In the genomic region with DNA sequence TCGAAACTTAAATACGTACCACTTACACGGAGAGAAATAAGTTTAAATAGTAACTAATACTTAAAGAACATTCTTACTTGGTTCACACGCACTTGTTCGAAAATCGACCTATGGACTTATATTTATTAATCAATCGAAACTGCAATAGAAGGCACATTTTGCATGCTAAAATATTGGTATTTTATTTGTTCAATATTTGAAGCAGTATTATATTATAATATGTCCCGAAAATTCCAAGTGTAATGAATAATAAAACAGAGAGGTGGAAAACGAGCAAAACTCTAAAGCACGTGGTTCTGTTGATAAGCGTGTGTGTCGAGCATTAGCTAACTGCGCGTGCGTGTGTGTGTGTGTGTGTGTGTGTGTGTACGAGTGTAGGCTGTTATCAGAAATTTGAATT, we compare ENCODE assay signal across 1 fruit fly cellular context.
TF ChIP-seq lines count a peak whose summit lies in the region.

No protein-coding gene starts in this region.

TF ChIP-seq in whole organism, embryonic, 481 proteins besides CTCF, POLR2A, EP300 and RAD21 (continued from another document and continues in another):
- TF ChIP-seq Bgb (GFP tag; IDR thresholded peaks at IDR 0.05; lab: Robert Waterston, UW; ENCODE audit: partially characterized antibody) = no peak
- no peak for TF ChIP-seq Optix (GFP tag; IDR thresholded peaks at IDR 0.05; lab: Robert Waterston, UW)
- TF ChIP-seq CG1603 (tag; optimal IDR thresholded peaks at IDR 0.05; lab: Kevin White, UChicago) = peak; percentile 80
- TF ChIP-seq en (GFP tag; optimal IDR thresholded peaks at IDR 0.05; lab: Kevin White, UChicago) = peak; percentile 48
- TF ChIP-seq Ets65A (GFP tag; lab: Kevin White, UChicago) = peak; percentile 95
- peak; percentile 92 for TF ChIP-seq CG9727 (GFP tag; optimal IDR thresholded peaks at IDR 0.05; lab: Kevin White, UChicago)
- no peak for TF ChIP-seq Doc3 (GFP tag; IDR thresholded peaks at IDR 0.05; lab: Robert Waterston, UW; ENCODE audit: partially characterized antibody)
- TF ChIP-seq Hr51 (GFP tag; optimal IDR thresholded peaks at IDR 0.05; lab: Kevin White, UChicago) = peak; percentile 76 to 89
- peak; percentile 47 for TF ChIP-seq Camta (GFP tag; optimal IDR thresholded peaks at IDR 0.05; lab: Kevin White, UChicago)
- TF ChIP-seq CG6854 (GFP tag; optimal IDR thresholded peaks at IDR 0.05; lab: Kevin White, UChicago) = peak; percentile 87
- TF ChIP-seq pan (optimal IDR thresholded peaks at IDR 0.05; lab: Kevin White, UChicago) = no peak
- peak in 1 of 2 experiments; percentile 79 for TF ChIP-seq pan (GFP tag; optimal IDR thresholded peaks at IDR 0.05 in 1 of 2, IDR thresholded peaks at IDR 0.05 in 1 of 2)
- TF ChIP-seq cad (GFP tag; optimal IDR thresholded peaks at IDR 0.05; lab: Kevin White, UChicago) = no peak
- TF ChIP-seq CG7839 (tag; optimal IDR thresholded peaks at IDR 0.05; lab: Kevin White, UChicago) = peak; percentile 92
- TF ChIP-seq Bdp1 (GFP tag; optimal IDR thresholded peaks at IDR 0.05; lab: Kevin White, UChicago) = peak; percentile 44
- 0 out of 2 replicates have a peak, but pooled peaks have one; percentile 42 for TF ChIP-seq toy (GFP tag; IDR thresholded peaks at IDR 0.05; lab: Robert Waterston, UW)
- TF ChIP-seq kah (GFP tag; optimal IDR thresholded peaks at IDR 0.05; lab: Kevin White, UChicago) = peak; percentile 48
- peak; percentile 58; the same call in 1 of the 2 replicates for TF ChIP-seq CG14667 (GFP tag; IDR thresholded peaks at IDR 0.05; lab: Robert Waterston, UW)
- TF ChIP-seq Hr78 (GFP tag; optimal IDR thresholded peaks at IDR 0.05; lab: Kevin White, UChicago) = peak in 1 of 2 experiments; percentile 58
- TF ChIP-seq CG10565 (GFP tag; optimal IDR thresholded peaks at IDR 0.05; lab: Kevin White, UChicago) = peak; percentile 26
- peak; percentile 61 for TF ChIP-seq Six4 (GFP tag; optimal IDR thresholded peaks at IDR 0.05; lab: Kevin White, UChicago)
- peak; percentile 57 for TF ChIP-seq YL-1 (GFP tag; optimal IDR thresholded peaks at IDR 0.05; lab: Kevin White, UChicago)
- peak; percentile 81 for TF ChIP-seq Hsf (GFP tag; optimal IDR thresholded peaks at IDR 0.05; lab: Kevin White, UChicago)
- peak; percentile 86 for TF ChIP-seq CG1233 (GFP tag; optimal IDR thresholded peaks at IDR 0.05; lab: Kevin White, UChicago)
- peak; percentile 94 for TF ChIP-seq Meics (GFP tag; optimal IDR thresholded peaks at IDR 0.05; lab: Kevin White, UChicago)
- TF ChIP-seq ATbp (GFP tag; optimal IDR thresholded peaks at IDR 0.05; lab: Kevin White, UChicago) = peak; percentile 72
- TF ChIP-seq MBD-R2 (GFP tag; IDR thresholded peaks at IDR 0.05; lab: Robert Waterston, UW) = peak; percentile 63
- TF ChIP-seq CG6813 (GFP tag; optimal IDR thresholded peaks at IDR 0.05; lab: Kevin White, UChicago) = peak; percentile 89
- TF ChIP-seq CG15269 (tag; optimal IDR thresholded peaks at IDR 0.05; lab: Kevin White, UChicago) = peak; percentile 91
- TF ChIP-seq Rx (GFP tag; IDR thresholded peaks at IDR 0.05; lab: Robert Waterston, UW) = peak; percentile 27; the same call in 1 of the 2 replicates
- TF ChIP-seq Rfx (GFP tag; IDR thresholded peaks at IDR 0.05; lab: Robert Waterston, UW) = peak; percentile 89
- peak; percentile 82 for TF ChIP-seq vvl (GFP tag; IDR thresholded peaks at IDR 0.05; lab: Robert Waterston, UW)
- peak; percentile 60; the same call in 2 of the 3 replicates for TF ChIP-seq CG2889 (GFP tag; IDR thresholded peaks at IDR 0.05; lab: Robert Waterston, UW)
- TF ChIP-seq CG10543 (GFP tag; optimal IDR thresholded peaks at IDR 0.05; lab: Kevin White, UChicago) = peak; percentile 91
- no peak for TF ChIP-seq unc-4 (GFP tag; IDR thresholded peaks at IDR 0.05; lab: Robert Waterston, UW; ENCODE audit: partially characterized antibody)
- TF ChIP-seq HHEX (GFP tag; optimal IDR thresholded peaks at IDR 0.05; lab: Kevin White, UChicago) = peak; percentile 90
- peak; percentile 76 for TF ChIP-seq CG31365 (tag; optimal IDR thresholded peaks at IDR 0.05; lab: Kevin White, UChicago)
- TF ChIP-seq danr (GFP tag; IDR thresholded peaks at IDR 0.05; lab: Robert Waterston, UW) = no peak
- TF ChIP-seq CG12299 (tag; optimal IDR thresholded peaks at IDR 0.05; lab: Kevin White, UChicago) = peak; percentile 83
- peak; percentile 42 for TF ChIP-seq CG12236 (GFP tag; optimal IDR thresholded peaks at IDR 0.05; lab: Kevin White, UChicago)
- peak; percentile 89 for TF ChIP-seq exex (tag; optimal IDR thresholded peaks at IDR 0.05; lab: Kevin White, UChicago)
- TF ChIP-seq bowl (GFP tag; IDR thresholded peaks at IDR 0.05; lab: Robert Waterston, UW) = peak; percentile 25; the same call in 1 of the 2 replicates
- no peak for TF ChIP-seq gfzf (GFP tag; optimal IDR thresholded peaks at IDR 0.05; lab: Kevin White, UChicago)
- TF ChIP-seq CG10147 (GFP tag; optimal IDR thresholded peaks at IDR 0.05; lab: Kevin White, UChicago) = peak; percentile 89
- no peak for TF ChIP-seq CG16813 (GFP tag; IDR thresholded peaks at IDR 0.05; lab: Robert Waterston, UW; ENCODE audit: partially characterized antibody)
- peak; percentile 75 for TF ChIP-seq Ada2b (GFP tag; IDR thresholded peaks at IDR 0.05; lab: Robert Waterston, UW)
- peak; percentile 93 for TF ChIP-seq CG13296 (GFP tag; optimal IDR thresholded peaks at IDR 0.05; lab: Kevin White, UChicago)
- peak; percentile 67; the same call in 1 of the 2 replicates for TF ChIP-seq stc (GFP tag; IDR thresholded peaks at IDR 0.05; lab: Robert Waterston, UW)
- no peak for TF ChIP-seq CG1024 (GFP tag; IDR thresholded peaks at IDR 0.05; lab: Robert Waterston, UW)
- peak; percentile 67 for TF ChIP-seq CG5180 (GFP tag; optimal IDR thresholded peaks at IDR 0.05; lab: Kevin White, UChicago)
- TF ChIP-seq CG14860 (GFP tag; IDR thresholded peaks at IDR 0.05; lab: Robert Waterston, UW; ENCODE audit: partially characterized antibody) = no peak
- TF ChIP-seq CG4328 (GFP tag; optimal IDR thresholded peaks at IDR 0.05; lab: Kevin White, UChicago) = peak; percentile 82
- peak; percentile 17 for TF ChIP-seq CG4617 (GFP tag; optimal IDR thresholded peaks at IDR 0.05; lab: Kevin White, UChicago; ENCODE audit: borderline replicate concordance)
- peak; percentile 44 for TF ChIP-seq CG8089 (GFP tag; optimal IDR thresholded peaks at IDR 0.05; lab: Kevin White, UChicago)
- peak; percentile 70 for TF ChIP-seq gcm (GFP tag; optimal IDR thresholded peaks at IDR 0.05; lab: Kevin White, UChicago)
- TF ChIP-seq pfk (GFP tag; optimal IDR thresholded peaks at IDR 0.05; lab: Kevin White, UChicago) = peak; percentile 18
- TF ChIP-seq ssp (GFP tag; IDR thresholded peaks at IDR 0.05; lab: Robert Waterston, UW) = peak; percentile 43
- TF ChIP-seq schlank (tag; optimal IDR thresholded peaks at IDR 0.05; lab: Kevin White, UChicago) = peak; percentile 83
- peak; percentile 39; the same call in 1 of the 3 replicates for TF ChIP-seq croc (GFP tag; conservative IDR thresholded peaks at IDR 0.05; lab: Robert Waterston, UW)
- TF ChIP-seq grau (tag; optimal IDR thresholded peaks at IDR 0.05; lab: Kevin White, UChicago) = peak; percentile 91
- no peak for TF ChIP-seq Dref (GFP tag; IDR thresholded peaks at IDR 0.05; lab: Robert Waterston, UW)
- peak; percentile 87 for TF ChIP-seq CG17359 (tag; optimal IDR thresholded peaks at IDR 0.05; lab: Kevin White, UChicago)
- peak; percentile 46 for TF ChIP-seq CG8359 (GFP tag; optimal IDR thresholded peaks at IDR 0.05; lab: Kevin White, UChicago; ENCODE audit: borderline replicate concordance)
- peak; percentile 53; the same call in 1 of the 2 replicates for TF ChIP-seq CG10321 (GFP tag; IDR thresholded peaks at IDR 0.05; lab: Robert Waterston, UW)
- peak; percentile 56 for TF ChIP-seq jumu (GFP tag; optimal IDR thresholded peaks at IDR 0.05; lab: Kevin White, UChicago)
- TF ChIP-seq kni (GFP tag; optimal IDR thresholded peaks at IDR 0.05; lab: Kevin White, UChicago) = no peak
- no peak for TF ChIP-seq CG13287 (GFP tag; IDR thresholded peaks at IDR 0.05; lab: Robert Waterston, UW; ENCODE audit: partially characterized antibody)
- TF ChIP-seq eve (GFP tag; optimal IDR thresholded peaks at IDR 0.05; lab: Kevin White, UChicago) = peak in 1 of 2 experiments; percentile 89
- TF ChIP-seq luna (GFP tag; optimal IDR thresholded peaks at IDR 0.05; lab: Kevin White, UChicago) = no peak
- peak; percentile 95 for TF ChIP-seq HmgZ (tag; optimal IDR thresholded peaks at IDR 0.05; lab: Kevin White, UChicago)
- peak; percentile 76 for TF ChIP-seq CG11695 (GFP tag; IDR thresholded peaks at IDR 0.05; lab: Robert Waterston, UW)
- 0 out of 2 replicates have a peak, but pooled peaks have one; percentile 47 for TF ChIP-seq Doc2 (GFP tag; IDR thresholded peaks at IDR 0.05; lab: Robert Waterston, UW)
- TF ChIP-seq klu (GFP tag; IDR thresholded peaks at IDR 0.05; lab: Robert Waterston, UW) = peak; percentile 62; the same call in 1 of the 2 replicates
- no peak for TF ChIP-seq NC2α (GFP tag; optimal IDR thresholded peaks at IDR 0.05; lab: Kevin White, UChicago)
- peak; percentile 88 for TF ChIP-seq sd (tag; optimal IDR thresholded peaks at IDR 0.05; lab: Kevin White, UChicago)
- peak; percentile 86 for TF ChIP-seq so (GFP tag; IDR thresholded peaks at IDR 0.05; lab: Robert Waterston, UW)
- peak; percentile 56 for TF ChIP-seq Oaz (GFP tag; IDR thresholded peaks at IDR 0.05; lab: Robert Waterston, UW)
- TF ChIP-seq mam (GFP tag; optimal IDR thresholded peaks at IDR 0.05; lab: Kevin White, UChicago) = peak; percentile 85
- peak in 1 of 2 experiments; percentile 76 for TF ChIP-seq Eip74EF (GFP tag; optimal IDR thresholded peaks at IDR 0.05; lab: Kevin White, UChicago)
- TF ChIP-seq Chrac-16 (GFP tag; optimal IDR thresholded peaks at IDR 0.05; lab: Kevin White, UChicago) = peak; percentile 74
- TF ChIP-seq Dbx (GFP tag; IDR thresholded peaks at IDR 0.05; lab: Robert Waterston, UW) = peak; percentile 85
- TF ChIP-seq HLH4C (GFP tag; IDR thresholded peaks at IDR 0.05; lab: Robert Waterston, UW; ENCODE audit: partially characterized antibody) = no peak
- TF ChIP-seq CG6175 (GFP tag; IDR thresholded peaks at IDR 0.05; lab: Robert Waterston, UW) = 0 out of 3 replicates have a peak, but pooled peaks have one; percentile 43
- peak; percentile 60 for TF ChIP-seq slou (GFP tag; optimal IDR thresholded peaks at IDR 0.05; lab: Kevin White, UChicago)
- TF ChIP-seq sim (GFP tag; IDR thresholded peaks at IDR 0.05; lab: Robert Waterston, UW) = peak; percentile 43; the same call in 1 of the 2 replicates
- TF ChIP-seq CG2199 (GFP tag; IDR thresholded peaks at IDR 0.05; lab: Robert Waterston, UW) = no peak
- peak; percentile 97 for TF ChIP-seq lab (GFP tag; optimal IDR thresholded peaks at IDR 0.05; lab: Kevin White, UChicago)
- peak; percentile 40; the same call in 1 of the 2 replicates for TF ChIP-seq CG43689 (GFP tag; IDR thresholded peaks at IDR 0.05; lab: Robert Waterston, UW)
- TF ChIP-seq C15 (GFP tag; IDR thresholded peaks at IDR 0.05; lab: Robert Waterston, UW) = no peak
- TF ChIP-seq CG6272 (GFP tag; IDR thresholded peaks at IDR 0.05; lab: Robert Waterston, UW) = peak; percentile 69
- TF ChIP-seq ewg (GFP tag; optimal IDR thresholded peaks at IDR 0.05; lab: Kevin White, UChicago) = peak; percentile 58
- peak; percentile 81 for TF ChIP-seq Vsx1 (GFP tag; optimal IDR thresholded peaks at IDR 0.05; lab: Kevin White, UChicago)
- TF ChIP-seq CG14014 (GFP tag; IDR thresholded peaks at IDR 0.05; lab: Robert Waterston, UW) = peak; percentile 77
- TF ChIP-seq Mad (GFP tag; optimal IDR thresholded peaks at IDR 0.05; lab: Kevin White, UChicago) = peak; percentile 49
- TF ChIP-seq bsh (GFP tag; optimal IDR thresholded peaks at IDR 0.05; lab: Kevin White, UChicago) = peak in 1 of 2 experiments; percentile 82
- no peak for TF ChIP-seq br (optimal IDR thresholded peaks at IDR 0.05; lab: Kevin White, UChicago)
- peak; percentile 83 for TF ChIP-seq CG9932 (GFP tag; IDR thresholded peaks at IDR 0.05; lab: Robert Waterston, UW)
- peak; percentile 27; the same call in 1 of the 3 replicates for TF ChIP-seq jigr1 (GFP tag; IDR thresholded peaks at IDR 0.05; lab: Robert Waterston, UW)
- no peak for TF ChIP-seq Lim3 (GFP tag; IDR thresholded peaks at IDR 0.05; lab: Robert Waterston, UW)
- TF ChIP-seq dan (GFP tag; IDR thresholded peaks at IDR 0.05; lab: Robert Waterston, UW) = no peak
- TF ChIP-seq row (GFP tag; IDR thresholded peaks at IDR 0.05; lab: Robert Waterston, UW) = peak; percentile 94
- TF ChIP-seq Taf1 (GFP tag; IDR thresholded peaks at IDR 0.05; lab: Robert Waterston, UW) = peak; percentile 58
- peak; percentile 57 for TF ChIP-seq Jarid2 (GFP tag; optimal IDR thresholded peaks at IDR 0.05; lab: Kevin White, UChicago)
- TF ChIP-seq Asciz (GFP tag; optimal IDR thresholded peaks at IDR 0.05; lab: Kevin White, UChicago) = peak; percentile 70
- TF ChIP-seq dm (GFP tag; optimal IDR thresholded peaks at IDR 0.05; lab: Kevin White, UChicago) = peak; percentile 69
- peak; percentile 96 for TF ChIP-seq CG2678 (tag; optimal IDR thresholded peaks at IDR 0.05; lab: Kevin White, UChicago)
- TF ChIP-seq CG7928 (GFP tag; optimal IDR thresholded peaks at IDR 0.05; lab: Kevin White, UChicago) = peak; percentile 60
- TF ChIP-seq Side (GFP tag; optimal IDR thresholded peaks at IDR 0.05; lab: Kevin White, UChicago) = peak; percentile 68
- TF ChIP-seq Blimp-1 (GFP tag; optimal IDR thresholded peaks at IDR 0.05; lab: Kevin White, UChicago) = peak; percentile 80
- TF ChIP-seq emc (GFP tag; optimal IDR thresholded peaks at IDR 0.05; lab: Kevin White, UChicago) = peak; percentile 43
- TF ChIP-seq bab2 (GFP tag; optimal IDR thresholded peaks at IDR 0.05; lab: Kevin White, UChicago) = peak; percentile 79
- peak; percentile 61; the same call in 2 of the 3 replicates for TF ChIP-seq CG14050 (GFP tag; IDR thresholded peaks at IDR 0.05; lab: Robert Waterston, UW)
- TF ChIP-seq chn (GFP tag; optimal IDR thresholded peaks at IDR 0.05; lab: Kevin White, UChicago) = peak; percentile 65
- TF ChIP-seq sc (optimal IDR thresholded peaks at IDR 0.05; lab: Kevin White, UChicago) = no peak
- peak; percentile 40 for TF ChIP-seq sc (GFP tag; optimal IDR thresholded peaks at IDR 0.05; lab: Kevin White, UChicago)
- no peak for TF ChIP-seq hb (GFP tag; IDR thresholded peaks at IDR 0.05; lab: Robert Waterston, UW; ENCODE audit: partially characterized antibody)
- TF ChIP-seq prd (optimal IDR thresholded peaks at IDR 0.05; lab: Kevin White, UChicago) = no peak
- peak; percentile 81 for TF ChIP-seq prd (GFP tag; IDR thresholded peaks at IDR 0.05; lab: Robert Waterston, UW)
- peak; percentile 93 for TF ChIP-seq Fer3 (tag; optimal IDR thresholded peaks at IDR 0.05; lab: Kevin White, UChicago)
- TF ChIP-seq maf-S (GFP tag; optimal IDR thresholded peaks at IDR 0.05; lab: Kevin White, UChicago) = peak; percentile 68
- peak; percentile 81 for TF ChIP-seq D19A (tag; optimal IDR thresholded peaks at IDR 0.05; lab: Kevin White, UChicago)
- peak; percentile 66; the same call in 1 of the 2 replicates for TF ChIP-seq Poxn (GFP tag; IDR thresholded peaks at IDR 0.05; lab: Robert Waterston, UW)
- peak; percentile 46 for TF ChIP-seq CG3407 (GFP tag; optimal IDR thresholded peaks at IDR 0.05; lab: Kevin White, UChicago)
